Fruit fly (Drosophila melanogaster) whole organism: ENCODE measurements around the gene CG3679.

Experiments
- CG8478 ChIP-seq: fragments of >200 bp; optimal IDR thresholded peaks from 2 replicates; lab custom pipeline; 2018; ENCODE audit warnings: inconsistent platforms
- Dll ChIP-seq: fragments of >200 bp; optimal IDR thresholded peaks from 2 replicates; lab custom pipeline; 2017
- EcR ChIP-seq, 2 experiments: fragments of >200 bp; optimal IDR thresholded peaks; 2 replicates each; lab custom pipeline; 2017; ENCODE audit warnings: missing biosample characterization in 2 of 2, missing genetic modification characterization in 2 of 2, missing genetic modification reagents in 2 of 2
- pan ChIP-seq: fragments of >200 bp; optimal IDR thresholded peaks from 2 replicates; lab custom pipeline; 2017
- psq ChIP-seq: fragments of >200 bp; optimal IDR thresholded peaks from 2 replicates; lab custom pipeline; 2017
- usp ChIP-seq: fragments of >200 bp; optimal IDR thresholded peaks from 2 replicates; lab custom pipeline; 2017; ENCODE audit warnings: missing biosample characterization, missing genetic modification characterization, mixed read lengths

dm6 chrX:16308953-16309352, 5.3 kb downstream of the CG3679 start:
- TF ChIP-seq CG8478 (lab: Kevin White, UChicago) (no peak), pan (lab: Kevin White, UChicago) (no peak), Dll (lab: Kevin White, UChicago) (no peak), EcR (GFP tag; optimal IDR thresholded peaks at IDR 0.05; lab: Kevin White, UChicago) (no peak), psq (lab: Kevin White, UChicago) (no peak), usp (GFP tag; lab: Kevin White, UChicago) (no peak)
